Fruit fly (Drosophila melanogaster) whole organism, embryonic: ENCODE measurements around the gene CG2120.

ENCODE experiments used
- CG6765 ChIP-seq: fragments of 200-800 bp; sonication (Bioruptor generic); optimal IDR thresholded peaks from 3 replicates; lab custom pipeline; 2017; ENCODE audit warnings: missing biosample characterization, mild to moderate bottlenecking, missing genetic modification characterization
- bsh ChIP-seq, 2 experiments: fragments of 200-800 bp; sonication (Bioruptor generic); optimal IDR thresholded peaks; 2 replicates each; lab custom pipeline; 2017 to 2018; ENCODE audit warnings: mild to moderate bottlenecking in 2 of 2, missing biosample characterization in 2 of 2, missing genetic modification characterization in 2 of 2, moderate library complexity in 1 of 2

DNA sequence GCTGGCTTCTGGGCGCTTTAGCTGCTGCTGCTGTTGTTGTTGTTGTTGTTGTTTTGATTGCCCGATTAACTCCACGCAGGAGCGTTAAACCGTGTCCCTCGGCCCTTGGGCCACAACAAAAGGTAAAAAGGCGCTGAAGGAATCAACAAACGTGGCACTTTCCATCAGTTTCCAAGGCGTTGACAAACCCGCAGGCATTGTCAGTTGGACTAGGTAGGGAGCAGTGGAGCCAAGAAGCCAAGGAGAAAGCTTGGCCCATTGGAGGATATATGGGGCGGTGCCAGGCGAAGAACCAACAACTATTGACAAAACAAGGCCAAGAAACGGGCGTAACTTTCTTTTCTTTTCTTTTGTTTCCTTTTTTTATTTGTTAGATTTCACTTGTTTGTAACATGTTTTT, 48.5 kb upstream of the CG2120 start, which contains the start of gene CG2256:
- no peak for TF ChIP-seq CG6765 (GFP tag; lab: Kevin White, UChicago)
- no peak for TF ChIP-seq bsh (GFP tag; optimal IDR thresholded peaks at IDR 0.05; lab: Kevin White, UChicago)
